Worm (Caenorhabditis elegans) whole organism, late embryonic: ENCODE results near the gene acl-7.

ENCODE experiments used
- C08G9.2 ChIP-seq: sonication (generic microtip); optimal IDR thresholded peaks from 2 replicates; lab custom pipeline; 2016; ENCODE audit warnings: mild to moderate bottlenecking, missing genetic modification characterization, moderate library complexity, missing compliant biosample characterization
- C38D4.7 ChIP-seq: fragments of 200-800 bp; sonication (Bioruptor generic); optimal IDR thresholded peaks from 2 replicates; lab custom pipeline; 2018; ENCODE audit warnings: mild to moderate bottlenecking, missing genetic modification characterization, moderate library complexity, missing compliant biosample characterization
- K02D7.2 ChIP-seq: sonication (generic microtip); optimal IDR thresholded peaks from 2 replicates; lab custom pipeline; 2017; ENCODE audit warnings: mild to moderate bottlenecking, missing genetic modification characterization, missing compliant biosample characterization
- K09A11.1 ChIP-seq: sonication (generic microtip); optimal IDR thresholded peaks from 2 replicates; lab custom pipeline; 2017; ENCODE audit warnings: antibody characterized with exemption, mild to moderate bottlenecking, missing genetic modification characterization, missing compliant biosample characterization; ENCODE audit not compliant: insufficient read depth
- Y22D7AL.16 ChIP-seq: sonication (generic microtip); optimal IDR thresholded peaks from 2 replicates; lab custom pipeline; 2016; ENCODE audit warnings: missing genetic modification characterization, missing compliant biosample characterization
- ama-1 ChIP-seq: fragments of 150-350 bp; optimal IDR thresholded peaks from 2 replicates; lab custom pipeline; 2014
- ceh-18 ChIP-seq: sonication (generic microtip); optimal IDR thresholded peaks from 2 replicates; lab custom pipeline; 2016; ENCODE audit warnings: missing genetic modification characterization, missing compliant biosample characterization
- ceh-2 ChIP-seq: sonication (generic microtip); optimal IDR thresholded peaks from 2 replicates; lab custom pipeline; 2016; ENCODE audit warnings: missing genotype, missing genetic modification characterization, missing compliant biosample characterization
- ceh-22 ChIP-seq: sonication (generic microtip); optimal IDR thresholded peaks from 2 replicates; lab custom pipeline; 2017; ENCODE audit warnings: missing biosample characterization, missing genetic modification characterization
- ceh-24 ChIP-seq: sonication (generic microtip); optimal IDR thresholded peaks from 2 replicates; lab custom pipeline; 2016; ENCODE audit warnings: mild to moderate bottlenecking, missing genetic modification characterization, missing compliant biosample characterization
- ceh-34 ChIP-seq: sonication (generic microtip); optimal IDR thresholded peaks from 2 replicates; lab custom pipeline; 2016; ENCODE audit warnings: mild to moderate bottlenecking, missing genetic modification characterization, missing compliant biosample characterization
- ceh-45 ChIP-seq: fragments of 200-800 bp; sonication (Bioruptor generic); IDR thresholded peaks from 2 replicates; pipeline ENCODE4 v1.3.6; 2022; ENCODE audit warnings: missing genetic modification reagents, missing genetic modification characterization, missing compliant biosample characterization
- ceh-48 ChIP-seq: sonication (generic microtip); optimal IDR thresholded peaks from 2 replicates; lab custom pipeline; 2016; ENCODE audit warnings: missing genetic modification characterization, inconsistent platforms, missing compliant biosample characterization
- ceh-9 ChIP-seq: sonication (generic microtip); optimal IDR thresholded peaks from 2 replicates; lab custom pipeline; 2016; ENCODE audit warnings: mild to moderate bottlenecking, missing genetic modification characterization, inconsistent platforms, missing compliant biosample characterization
- dmd-4 ChIP-seq: sonication (generic microtip); optimal IDR thresholded peaks from 2 replicates; lab custom pipeline; 2016; ENCODE audit warnings: borderline replicate concordance, missing genetic modification characterization, missing compliant biosample characterization
- elt-2 ChIP-seq: sonication (generic microtip); optimal IDR thresholded peaks from 2 replicates; lab custom pipeline; 2016; ENCODE audit warnings: missing genetic modification reagents, missing genetic modification characterization, missing compliant biosample characterization
- elt-4 ChIP-seq: sonication (generic microtip); optimal IDR thresholded peaks from 2 replicates; lab custom pipeline; 2016; ENCODE audit warnings: missing genetic modification characterization, missing compliant biosample characterization
- eyg-1 ChIP-seq: sonication (generic microtip); optimal IDR thresholded peaks from 2 replicates; lab custom pipeline; 2016; ENCODE audit warnings: missing genotype, missing genetic modification characterization, missing compliant biosample characterization
- fax-1 ChIP-seq: sonication (generic microtip); optimal IDR thresholded peaks from 2 replicates; lab custom pipeline; 2016; ENCODE audit warnings: missing genotype, missing genetic modification characterization, missing compliant biosample characterization
- fkh-6 ChIP-seq: sonication (generic microtip); optimal IDR thresholded peaks from 2 replicates; lab custom pipeline; 2016; ENCODE audit warnings: missing genetic modification characterization, missing compliant biosample characterization
- gmeb-2 ChIP-seq: sonication (generic microtip); optimal IDR thresholded peaks from 2 replicates; lab custom pipeline; 2016; ENCODE audit warnings: missing genetic modification characterization, inconsistent platforms, missing compliant biosample characterization
- hlh-13 ChIP-seq: fragments of 200-800 bp; sonication (Bioruptor generic); optimal IDR thresholded peaks from 2 replicates; lab custom pipeline; 2018; ENCODE audit warnings: mild to moderate bottlenecking, missing genetic modification characterization, missing compliant biosample characterization
- hlh-15 ChIP-seq: sonication (generic microtip); optimal IDR thresholded peaks from 2 replicates; lab custom pipeline; 2016; ENCODE audit warnings: missing genetic modification characterization, missing compliant biosample characterization
- hlh-6 ChIP-seq: sonication (generic microtip); optimal IDR thresholded peaks from 2 replicates; lab custom pipeline; 2016; ENCODE audit warnings: missing genotype, missing genetic modification characterization, missing compliant biosample characterization
- hlh-8 ChIP-seq: sonication (generic microtip); optimal IDR thresholded peaks from 2 replicates; lab custom pipeline; 2016; ENCODE audit warnings: missing genotype, missing genetic modification characterization, missing compliant biosample characterization
- lin-11 ChIP-seq: fragments of 200-800 bp; sonication (Bioruptor generic); optimal IDR thresholded peaks from 2 replicates; lab custom pipeline; 2018; ENCODE audit warnings: mild to moderate bottlenecking, missing genetic modification characterization, missing compliant biosample characterization
- mec-3 ChIP-seq: sonication (generic microtip); optimal IDR thresholded peaks from 2 replicates; lab custom pipeline; 2016; ENCODE audit warnings: borderline replicate concordance, missing genetic modification characterization, missing compliant biosample characterization
- nfya-1 ChIP-seq: sonication (generic microtip); optimal IDR thresholded peaks from 2 replicates; lab custom pipeline; 2017; ENCODE audit warnings: missing genetic modification characterization, mild to moderate bottlenecking, missing compliant biosample characterization, antibody characterized with exemption, moderate library complexity
- nhr-232 ChIP-seq: sonication (generic microtip); optimal IDR thresholded peaks from 2 replicates; lab custom pipeline; 2016; ENCODE audit warnings: missing genetic modification characterization, missing compliant biosample characterization
- odd-2 ChIP-seq: sonication (generic microtip); optimal IDR thresholded peaks from 2 replicates; lab custom pipeline; 2017; ENCODE audit warnings: antibody characterized with exemption, mild to moderate bottlenecking, missing genetic modification characterization, missing compliant biosample characterization
- pag-3 ChIP-seq: sonication (generic microtip); optimal IDR thresholded peaks from 2 replicates; lab custom pipeline; 2016; ENCODE audit warnings: missing compliant biosample characterization, missing genetic modification characterization, borderline replicate concordance
- pax-1 ChIP-seq: fragments of 150-350 bp; optimal IDR thresholded peaks from 2 replicates; lab custom pipeline; 2014; ENCODE audit warnings: missing biosample characterization, missing genetic modification characterization
- pha-2 ChIP-seq: sonication (generic microtip); optimal IDR thresholded peaks from 2 replicates; lab custom pipeline; 2017; ENCODE audit warnings: mild to moderate bottlenecking, missing genetic modification characterization, missing compliant biosample characterization
- pha-4 ChIP-seq: fragments of 150-350 bp; optimal IDR thresholded peaks from 2 replicates; lab custom pipeline; 2018; ENCODE audit warnings: missing biosample characterization, missing genetic modification reagents, missing genetic modification characterization
- pros-1 ChIP-seq: fragments of 150-350 bp; optimal IDR thresholded peaks from 2 replicates; lab custom pipeline; 2014; ENCODE audit warnings: missing biosample characterization, missing genetic modification reagents, missing genetic modification characterization
- rnt-1 ChIP-seq: sonication (generic microtip); optimal IDR thresholded peaks from 2 replicates; lab custom pipeline; 2016; ENCODE audit warnings: missing genetic modification characterization, missing compliant biosample characterization
- sox-2 ChIP-seq: fragments of 200-800 bp; sonication (Bioruptor generic); IDR thresholded peaks from 2 replicates; pipeline ENCODE4 v1.3.6; 2022; ENCODE audit warnings: missing genetic modification reagents, missing genetic modification characterization, missing compliant biosample characterization
- sox-4 ChIP-seq: sonication (generic microtip); optimal IDR thresholded peaks from 2 replicates; lab custom pipeline; 2017; ENCODE audit warnings: mild to moderate bottlenecking, missing genetic modification characterization, inconsistent platforms, missing compliant biosample characterization
- tbx-7 ChIP-seq: sonication (generic microtip); optimal IDR thresholded peaks from 2 replicates; lab custom pipeline; 2016; ENCODE audit warnings: missing genotype, missing genetic modification characterization, missing compliant biosample characterization
- ttx-3 ChIP-seq: sonication (generic microtip); optimal IDR thresholded peaks from 2 replicates; lab custom pipeline; 2016; ENCODE audit warnings: missing genetic modification reagents, missing genetic modification characterization, missing compliant biosample characterization
- unc-42 ChIP-seq: sonication (generic microtip); optimal IDR thresholded peaks from 2 replicates; lab custom pipeline; 2016; ENCODE audit warnings: missing genotype, missing genetic modification characterization, missing compliant biosample characterization
- unc-55 ChIP-seq: sonication (generic microtip); optimal IDR thresholded peaks from 2 replicates; lab custom pipeline; 2017; ENCODE audit warnings: missing biosample characterization, missing genetic modification reagents, missing genetic modification characterization

acl-7 gene

DNA sequence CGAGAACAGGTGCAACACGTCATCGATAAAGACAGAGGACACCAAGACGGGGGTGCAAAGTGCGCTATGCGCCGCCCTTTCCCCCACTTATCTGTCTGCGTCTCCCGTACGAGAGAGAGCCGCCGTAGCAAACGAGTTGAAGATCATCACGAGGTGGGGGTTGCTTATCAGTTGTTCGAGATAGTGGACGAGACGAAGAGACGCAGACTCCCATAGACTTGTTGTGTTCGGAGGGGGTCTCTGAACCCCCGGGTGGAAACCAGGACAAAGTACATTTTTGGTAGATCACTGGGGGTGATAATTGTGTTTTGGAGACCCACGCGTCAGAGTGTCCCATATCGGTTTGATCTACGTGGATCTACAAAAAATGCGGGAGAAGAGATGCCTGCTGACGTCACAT is 17.4 kb downstream of the acl-7 start (continued):
- TF ChIP-seq tbx-7 (tag; lab: Kevin White, UChicago) (no peak), pag-3 (no peak), mec-3 (tag; lab: Kevin White, UChicago) (no peak), hlh-8 (tag; lab: Kevin White, UChicago) (no peak), C08G9.2 (tag; lab: Kevin White, UChicago) (no peak), nfya-1 (tag; lab: Kevin White, UChicago) (peak; percentile 38), ceh-18 (tag; lab: Kevin White, UChicago) (peak; percentile 66), hlh-13 (no peak), pha-2 (tag; lab: Kevin White, UChicago) (no peak), rnt-1 (tag; lab: Kevin White, UChicago) (peak; percentile 55), ama-1 (lab: Kevin White, UChicago) (no peak), ceh-48 (no peak), elt-4 (tag; lab: Kevin White, UChicago) (no peak), pros-1 (tag; lab: Kevin White, UChicago) (no peak), ttx-3 (tag; lab: Kevin White, UChicago) (no peak), eyg-1 (tag; lab: Kevin White, UChicago) (no peak), fkh-6 (no peak), hlh-6 (tag; lab: Kevin White, UChicago) (peak; percentile 77), K02D7.2 (tag; lab: Kevin White, UChicago) (no peak), K09A11.1 (tag; lab: Kevin White, UChicago) (no peak), nhr-232 (no peak), ceh-45 (GFP tag; lab: Robert Waterston, UW) (no peak), gmeb-2 (tag; lab: Kevin White, UChicago) (no peak), ceh-2 (tag; lab: Kevin White, UChicago) (no peak), dmd-4 (no peak), unc-55 (GFP tag; lab: Kevin White, UChicago) (peak; percentile 13), fax-1 (tag; lab: Kevin White, UChicago) (no peak), lin-11 (tag; lab: Kevin White, UChicago) (no peak), odd-2 (peak; percentile 7), ceh-24 (tag; lab: Kevin White, UChicago) (no peak), Y22D7AL.16 (tag; lab: Kevin White, UChicago) (no peak), pax-1 (tag; lab: Kevin White, UChicago) (no peak), ceh-22 (tag; lab: Kevin White, UChicago) (no peak), ceh-9 (tag; lab: Kevin White, UChicago) (no peak), elt-2 (peak; percentile 72), C38D4.7 (GFP tag; lab: Kevin White, UChicago) (no peak), hlh-15 (tag; lab: Kevin White, UChicago) (no peak), ceh-34 (tag; lab: Kevin White, UChicago) (no peak), sox-4 (tag; lab: Kevin White, UChicago) (no peak)

DNA sequence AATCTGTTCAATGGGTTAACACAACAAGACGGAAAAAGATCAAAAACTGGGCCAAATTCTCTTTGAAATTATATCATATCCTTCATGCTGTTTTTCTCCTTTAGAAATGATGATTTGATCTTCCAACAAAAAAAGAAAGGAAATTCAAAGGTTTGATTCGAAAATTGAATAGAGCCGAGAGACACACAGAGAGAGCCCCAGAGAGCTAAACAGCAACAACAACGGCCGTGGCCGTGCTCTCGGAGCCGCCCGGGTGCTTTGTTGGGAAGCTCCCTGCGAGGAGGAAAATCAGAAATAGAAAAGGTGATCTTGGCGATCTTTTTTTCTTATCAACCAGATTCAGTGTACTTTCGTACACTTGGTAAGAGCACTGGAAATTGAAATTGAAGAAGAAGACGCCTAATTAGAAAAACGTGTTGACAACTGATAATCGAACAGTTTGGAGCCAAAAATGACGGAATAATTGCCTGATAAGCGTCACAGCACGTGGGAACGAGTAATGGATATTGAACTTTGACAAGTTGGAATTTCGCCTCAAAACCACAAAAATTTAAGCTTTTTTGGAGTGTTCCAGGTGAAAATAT is 19.0 kb downstream of the acl-7 start:
- peak; percentile 5 for TF ChIP-seq nfya-1 (tag; lab: Kevin White, UChicago)
- TF ChIP-seq lin-11 (tag; lab: Kevin White, UChicago), result no peak
- no peak for TF ChIP-seq pha-4 (tag; lab: Kevin White, UChicago)
- peak; percentile 30 for TF ChIP-seq unc-42 (tag; lab: Kevin White, UChicago)
- peak; percentile 31 for TF ChIP-seq hlh-6 (tag; lab: Kevin White, UChicago)
- TF ChIP-seq sox-2, result no peak
